Fruit fly (Drosophila melanogaster): ENCODE data around the gene in.

- TF ChIP-seq CG11294 (GFP tag; IDR thresholded peaks at IDR 0.05) (no peak), CG7368 (GFP tag; optimal IDR thresholded peaks at IDR 0.05) (no peak), CG16779 (tag; optimal IDR thresholded peaks at IDR 0.05) (no peak), Blimp-1 (GFP tag; optimal IDR thresholded peaks at IDR 0.05) (no peak), ss (GFP tag; optimal IDR thresholded peaks at IDR 0.05) (no peak), CG31627 (GFP tag; optimal IDR thresholded peaks at IDR 0.05) (no peak), CG15336 (GFP tag; IDR thresholded peaks at IDR 0.05) (no peak), Eip75B (GFP tag; optimal IDR thresholded peaks at IDR 0.05) (no peak), CG1621 (tag; optimal IDR thresholded peaks at IDR 0.05) (no peak), Sox102F (GFP tag; optimal IDR thresholded peaks at IDR 0.05) (no peak), CG6276 (GFP tag; optimal IDR thresholded peaks at IDR 0.05) (no peak), Lpt (GFP tag; optimal IDR thresholded peaks at IDR 0.05) (no peak), CG10669 (GFP tag; optimal IDR thresholded peaks at IDR 0.05) (no peak), CG8319 (GFP tag; optimal IDR thresholded peaks at IDR 0.05) (no peak)
These were observed 38.4 kb downstream of the in start for dm6 chr3L:20405337-20405887.

All from whole organism, prepupa.